Fruit fly (Drosophila melanogaster) whole organism, embryonic: ENCODE data around the gene CG43815.

Source experiments
- Abd-B ChIP-seq: fragments of 200-800 bp; sonication (Bioruptor generic); optimal IDR thresholded peaks from 2 replicates; lab custom pipeline; 2018; ENCODE audit warnings: missing biosample characterization, mild to moderate bottlenecking, missing genetic modification characterization, moderate library complexity
- Atf6 ChIP-seq: fragments of 200-800 bp; sonication (Bioruptor generic); IDR thresholded peaks from 2 replicates; pipeline ENCODE4 v1.3.6; 2022; ENCODE audit warnings: missing biosample characterization, missing genetic modification characterization
- CG12104 ChIP-seq: fragments of 200-800 bp; sonication (Bioruptor generic); optimal IDR thresholded peaks from 3 replicates; lab custom pipeline; 2016; ENCODE audit warnings: missing biosample characterization, missing genetic modification characterization
- CG15011 ChIP-seq: fragments of 200-800 bp; sonication (Bioruptor generic); optimal IDR thresholded peaks from 3 replicates; lab custom pipeline; 2018; ENCODE audit warnings: missing biosample characterization, mild to moderate bottlenecking, missing genetic modification characterization
- CG15601 ChIP-seq: fragments of 200-800 bp; sonication (Bioruptor generic); optimal IDR thresholded peaks from 3 replicates; lab custom pipeline; 2019; ENCODE audit warnings: missing biosample characterization, mild to moderate bottlenecking, missing genetic modification characterization, moderate library complexity
- CG17359 ChIP-seq: fragments of 200-800 bp; sonication (Bioruptor generic); optimal IDR thresholded peaks from 3 replicates; lab custom pipeline; 2018; ENCODE audit warnings: missing biosample characterization, mild to moderate bottlenecking, missing genetic modification characterization, moderate library complexity
- CG17361 ChIP-seq: fragments of 200-800 bp; sonication (Bioruptor generic); IDR thresholded peaks from 3 replicates; pipeline ENCODE4 v1.3.6; 2022; ENCODE audit warnings: missing biosample characterization, missing genetic modification characterization
- CG1792 ChIP-seq: fragments of 200-800 bp; sonication (Bioruptor generic); optimal IDR thresholded peaks from 2 replicates; lab custom pipeline; 2016; ENCODE audit warnings: missing biosample characterization, missing genetic modification characterization
- CG18011 ChIP-seq: fragments of 200-800 bp; sonication (Bioruptor generic); optimal IDR thresholded peaks from 2 replicates; lab custom pipeline; 2017; ENCODE audit warnings: missing biosample characterization, missing genetic modification characterization, mild to moderate bottlenecking, moderate library complexity, missing genotype
- CG2712 ChIP-seq: fragments of 200-800 bp; optimal IDR thresholded peaks from 3 replicates; lab custom pipeline; 2019; ENCODE audit warnings: missing biosample characterization, mild to moderate bottlenecking, missing genetic modification characterization, moderate library complexity
- CG30403 ChIP-seq: fragments of 200-800 bp; sonication (Bioruptor generic); optimal IDR thresholded peaks from 3 replicates; lab custom pipeline; 2016; ENCODE audit warnings: missing biosample characterization, missing genetic modification characterization
- CG4328 ChIP-seq: fragments of 200-800 bp; sonication (Bioruptor generic); optimal IDR thresholded peaks from 3 replicates; lab custom pipeline; 2017; ENCODE audit warnings: missing biosample characterization, missing genetic modification reagents, missing genetic modification characterization
- CG6254 ChIP-seq: fragments of 200-800 bp; sonication (Bioruptor generic); optimal IDR thresholded peaks from 3 replicates; lab custom pipeline; 2017; ENCODE audit warnings: mild to moderate bottlenecking, missing biosample characterization, missing genetic modification reagents, missing genetic modification characterization
- CG6765 ChIP-seq: fragments of 200-800 bp; sonication (Bioruptor generic); optimal IDR thresholded peaks from 3 replicates; lab custom pipeline; 2017; ENCODE audit warnings: missing biosample characterization, mild to moderate bottlenecking, missing genetic modification characterization
- CG6854 ChIP-seq: fragments of 200-800 bp; sonication (Bioruptor generic); optimal IDR thresholded peaks from 3 replicates; lab custom pipeline; 2017; ENCODE audit warnings: missing biosample characterization, mild to moderate bottlenecking, missing genetic modification characterization
- CG8089 ChIP-seq: fragments of 200-800 bp; sonication (Bioruptor generic); optimal IDR thresholded peaks from 3 replicates; lab custom pipeline; 2016; ENCODE audit warnings: missing biosample characterization, missing genetic modification characterization
- CG8765 ChIP-seq: fragments of 200-800 bp; sonication (Bioruptor generic); IDR thresholded peaks from 2 replicates; pipeline ENCODE4 v1.3.6; 2022; ENCODE audit warnings: missing biosample characterization, missing genetic modification characterization
- CG9437 ChIP-seq: fragments of 200-800 bp; sonication (Bioruptor generic); optimal IDR thresholded peaks from 2 replicates; lab custom pipeline; 2018; ENCODE audit warnings: missing biosample characterization, mild to moderate bottlenecking, missing genetic modification characterization
- CrebB ChIP-seq: fragments of 200-800 bp; sonication (Bioruptor generic); optimal IDR thresholded peaks from 3 replicates; lab custom pipeline; 2018; ENCODE audit warnings: missing biosample characterization, mild to moderate bottlenecking, missing genetic modification characterization
- Dfd ChIP-seq, 2 experiments: fragments of >200 bp; optimal IDR thresholded peaks; 2 replicates each; lab custom pipeline; 2017; ENCODE audit warnings: missing biosample characterization in 2 of 2, missing genetic modification characterization in 2 of 2
- Fer1 ChIP-seq: fragments of 200-800 bp; sonication (Bioruptor generic); optimal IDR thresholded peaks from 2 replicates; lab custom pipeline; 2017; ENCODE audit warnings: missing biosample characterization, mild to moderate bottlenecking, missing genetic modification characterization
- Gsc ChIP-seq: fragments of 200-800 bp; sonication (Bioruptor generic); IDR thresholded peaks from 2 replicates; pipeline ENCODE4 v1.3.6; 2022; ENCODE audit warnings: missing biosample characterization, missing genetic modification characterization
- Gug ChIP-seq: fragments of 200-800 bp; sonication (Bioruptor generic); IDR thresholded peaks from 4 replicates; pipeline ENCODE4 v1.3.6; 2022; ENCODE audit warnings: missing biosample characterization, missing genetic modification characterization
- HHEX ChIP-seq: fragments of 200-800 bp; sonication (Bioruptor generic); optimal IDR thresholded peaks from 3 replicates; lab custom pipeline; 2017; ENCODE audit warnings: missing biosample characterization, mild to moderate bottlenecking, missing genetic modification characterization, missing genetic modification reagents
- HLH4C ChIP-seq: fragments of 200-800 bp; sonication (Bioruptor generic); IDR thresholded peaks from 3 replicates; pipeline ENCODE4 v1.3.6; 2022; ENCODE audit warnings: missing biosample characterization, missing genetic modification characterization; ENCODE audit not compliant: partially characterized antibody
- Optix ChIP-seq: fragments of 200-800 bp; sonication (Bioruptor generic); IDR thresholded peaks from 3 replicates; pipeline ENCODE4 v1.3.6; 2022; ENCODE audit warnings: missing biosample characterization, missing genetic modification characterization
- Rx ChIP-seq: fragments of 200-800 bp; sonication (Bioruptor generic); IDR thresholded peaks from 2 replicates; pipeline ENCODE4 v1.3.6; 2022; ENCODE audit warnings: missing biosample characterization, missing genetic modification characterization
- Scr ChIP-seq: fragments of 200-800 bp; sonication (Bioruptor generic); IDR thresholded peaks from 2 replicates; pipeline ENCODE4 v1.3.6; 2022; ENCODE audit warnings: missing biosample characterization, missing genetic modification characterization; ENCODE audit not compliant: partially characterized antibody
- Side ChIP-seq: fragments of 200-800 bp; sonication (Bioruptor generic); optimal IDR thresholded peaks from 2 replicates; lab custom pipeline; 2016; ENCODE audit warnings: missing biosample characterization, missing genetic modification characterization
- Sin3A ChIP-seq: fragments of >200 bp; optimal IDR thresholded peaks from 2 replicates; lab custom pipeline; 2018
- TFAM ChIP-seq: fragments of 200-800 bp; sonication (Bioruptor generic); optimal IDR thresholded peaks from 2 replicates; lab custom pipeline; 2017; ENCODE audit warnings: missing biosample characterization, missing genetic modification characterization, inconsistent platforms
- cato ChIP-seq: fragments of 200-800 bp; sonication (Bioruptor generic); optimal IDR thresholded peaks from 2 replicates; lab custom pipeline; 2016; ENCODE audit warnings: missing biosample characterization, missing genetic modification characterization, borderline replicate concordance
- chn ChIP-seq: fragments of 200-800 bp; sonication (Bioruptor generic); optimal IDR thresholded peaks from 2 replicates; lab custom pipeline; 2016; ENCODE audit warnings: missing biosample characterization, missing genetic modification characterization
- crol ChIP-seq: fragments of 200-800 bp; sonication (Bioruptor generic); IDR thresholded peaks from 2 replicates; pipeline ENCODE4 v1.3.6; 2022; ENCODE audit warnings: missing biosample characterization, missing genetic modification characterization
- emc ChIP-seq: fragments of 200-800 bp; sonication (Bioruptor generic); optimal IDR thresholded peaks from 2 replicates; lab custom pipeline; 2016; ENCODE audit warnings: missing biosample characterization, missing genetic modification characterization
- gsb-n ChIP-seq: fragments of 200-800 bp; sonication (Bioruptor generic); optimal IDR thresholded peaks from 3 replicates; lab custom pipeline; 2018; ENCODE audit warnings: missing biosample characterization, mild to moderate bottlenecking, missing genetic modification characterization
- h ChIP-seq: fragments of >200 bp; optimal IDR thresholded peaks from 2 replicates; lab custom pipeline; 2017
- maf-S ChIP-seq: fragments of 200-800 bp; sonication (Bioruptor generic); optimal IDR thresholded peaks from 2 replicates; lab custom pipeline; 2016; ENCODE audit warnings: missing biosample characterization, missing genetic modification characterization
- mirr ChIP-seq: fragments of 200-800 bp; sonication (Bioruptor generic); optimal IDR thresholded peaks from 3 replicates; lab custom pipeline; 2018; ENCODE audit warnings: missing biosample characterization, mild to moderate bottlenecking, missing genetic modification characterization
- pho ChIP-seq: fragments of 200-800 bp; sonication (Bioruptor generic); optimal IDR thresholded peaks from 2 replicates; lab custom pipeline; 2016; ENCODE audit warnings: missing biosample characterization, missing genetic modification characterization
- psq ChIP-seq: fragments of 200-800 bp; sonication (Bioruptor generic); optimal IDR thresholded peaks from 2 replicates; lab custom pipeline; 2017; ENCODE audit warnings: missing biosample characterization, missing genetic modification characterization
- pzg ChIP-seq: fragments of 200-800 bp; sonication (Bioruptor generic); optimal IDR thresholded peaks from 3 replicates; lab custom pipeline; 2018; ENCODE audit warnings: missing biosample characterization, mild to moderate bottlenecking, missing genetic modification characterization, moderate library complexity
- sisA ChIP-seq: fragments of 200-800 bp; sonication (Bioruptor generic); IDR thresholded peaks from 2 replicates; pipeline ENCODE4 v1.3.6; 2022; ENCODE audit warnings: missing biosample characterization, missing genetic modification characterization
- stc ChIP-seq: fragments of 200-800 bp; sonication (Bioruptor generic); IDR thresholded peaks from 2 replicates; pipeline ENCODE4 v1.3.6; 2022; ENCODE audit warnings: missing biosample characterization, missing genetic modification characterization
- tgo ChIP-seq: fragments of 200-800 bp; sonication (Bioruptor generic); IDR thresholded peaks from 3 replicates; pipeline ENCODE4 v1.3.6; 2022; ENCODE audit warnings: missing biosample characterization, missing genetic modification characterization
- tio ChIP-seq: fragments of 200-800 bp; sonication (Bioruptor generic); optimal IDR thresholded peaks from 2 replicates; lab custom pipeline; 2017; ENCODE audit warnings: missing biosample characterization, missing genetic modification characterization, inconsistent platforms
- toy ChIP-seq: fragments of 200-800 bp; sonication (Bioruptor generic); IDR thresholded peaks from 2 replicates; pipeline ENCODE4 v1.3.6; 2022; ENCODE audit warnings: missing biosample characterization, missing genetic modification characterization
- tup ChIP-seq: fragments of 200-800 bp; sonication (Bioruptor generic); optimal IDR thresholded peaks from 2 replicates; lab custom pipeline; 2016; ENCODE audit warnings: missing biosample characterization, mild to moderate bottlenecking, missing genetic modification characterization, moderate library complexity
- twi ChIP-seq: fragments of 200-800 bp; optimal IDR thresholded peaks from 2 replicates; lab custom pipeline; 2019; ENCODE audit warnings: missing biosample characterization, mild to moderate bottlenecking, missing genetic modification characterization, moderate library complexity
- tx ChIP-seq: fragments of 200-800 bp; sonication (Bioruptor generic); optimal IDR thresholded peaks from 2 replicates; lab custom pipeline; 2016; ENCODE audit warnings: missing biosample characterization, missing genetic modification characterization

Gene CG43815

DNA sequence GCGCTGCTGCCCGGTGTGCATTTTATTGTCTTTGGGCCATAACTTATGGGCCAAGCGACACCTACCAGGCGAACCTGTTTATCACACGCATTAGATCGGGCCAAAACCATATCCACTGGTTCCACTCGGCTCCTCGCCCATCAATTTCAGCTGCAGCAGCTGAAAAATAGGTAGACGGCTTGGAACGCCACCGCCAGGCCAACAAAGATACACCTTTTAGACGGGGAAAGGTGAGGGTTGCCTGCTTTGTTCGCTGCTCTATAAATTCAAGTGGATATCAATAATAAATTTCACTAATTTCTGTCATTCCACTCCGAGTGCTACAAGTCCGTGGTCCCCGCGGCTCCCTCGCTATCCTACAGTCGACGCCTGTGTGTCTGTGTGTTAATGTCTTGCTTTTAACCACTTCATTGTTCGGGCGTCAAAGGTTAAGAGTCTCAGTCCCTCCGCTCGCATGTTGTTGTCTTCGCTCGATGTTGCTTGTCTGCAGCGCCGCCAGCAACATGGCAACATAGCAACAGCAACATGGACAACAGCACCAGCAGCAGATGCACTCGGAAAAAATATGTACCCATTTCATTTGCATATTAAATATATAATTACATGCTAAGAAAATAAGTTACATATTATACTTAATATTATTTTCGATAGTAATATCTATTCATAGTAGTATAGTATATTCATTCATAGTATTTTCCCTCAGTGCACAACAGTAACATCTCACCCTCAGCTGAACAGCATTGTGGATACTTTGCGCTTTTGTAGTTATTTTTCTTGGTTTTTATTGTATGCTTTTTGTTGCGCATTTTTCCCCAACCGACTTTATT lies 12.1 kb downstream of the CG43815 start (continued):
- TF ChIP-seq pho (GFP tag; lab: Kevin White, UChicago) (no peak), h (lab: Kevin White, UChicago) (no peak), tio (GFP tag; lab: Kevin White, UChicago) (peak; percentile 68), Side (GFP tag; lab: Kevin White, UChicago) (no peak), gsb-n (tag; lab: Kevin White, UChicago) (peak; percentile 91), psq (GFP tag; lab: Kevin White, UChicago) (peak; percentile 45), Gug (peak; percentile 29; the same call in 2 of the 4 replicates), Dfd (GFP tag; optimal IDR thresholded peaks at IDR 0.05; lab: Kevin White, UChicago) (no peak), mirr (GFP tag; lab: Kevin White, UChicago) (no peak), chn (GFP tag; lab: Kevin White, UChicago) (no peak), Gsc (GFP tag; lab: Robert Waterston, UW) (peak; percentile 57), TFAM (GFP tag; lab: Kevin White, UChicago) (peak; percentile 46), HLH4C (GFP tag; lab: Robert Waterston, UW) (no peak), CG8765 (peak; percentile 68), Rx (GFP tag; lab: Robert Waterston, UW) (peak; percentile 73), HHEX (GFP tag; lab: Kevin White, UChicago) (peak; percentile 64), CG18011 (GFP tag; lab: Kevin White, UChicago) (no peak), CG8089 (GFP tag; lab: Kevin White, UChicago) (no peak), crol (GFP tag; lab: Robert Waterston, UW) (peak; percentile 90), CG15011 (GFP tag; lab: Kevin White, UChicago) (peak; percentile 65), CG30403 (GFP tag; lab: Kevin White, UChicago) (peak; percentile 80), Fer1 (GFP tag; lab: Kevin White, UChicago) (no peak), tx (GFP tag; lab: Kevin White, UChicago) (no peak), pzg (GFP tag; lab: Kevin White, UChicago) (no peak), tgo (GFP tag; lab: Robert Waterston, UW) (peak; percentile 84), CG12104 (GFP tag; lab: Kevin White, UChicago) (peak; percentile 63), CG17361 (GFP tag; lab: Robert Waterston, UW) (peak; percentile 92), maf-S (GFP tag; lab: Kevin White, UChicago) (no peak), Scr (GFP tag; lab: Robert Waterston, UW) (no peak), CG4328 (GFP tag; lab: Kevin White, UChicago) (peak; percentile 42), Optix (peak; percentile 57; the same call in 1 of the 3 replicates), Abd-B (GFP tag; lab: Kevin White, UChicago) (peak; percentile 76), tup (GFP tag; lab: Kevin White, UChicago) (no peak), emc (GFP tag; lab: Kevin White, UChicago) (no peak), Sin3A (lab: Kevin White, UChicago) (no peak), cato (peak; percentile 62), CG15601 (tag; lab: Kevin White, UChicago) (peak; percentile 89), CG2712 (peak; percentile 97), CG9437 (GFP tag; lab: Kevin White, UChicago) (peak; percentile 63), twi (tag; lab: Kevin White, UChicago) (peak; percentile 75), stc (GFP tag; lab: Robert Waterston, UW) (peak; percentile 87), CG6854 (GFP tag; lab: Kevin White, UChicago) (no peak), sisA (peak; percentile 73), toy (GFP tag; lab: Robert Waterston, UW) (no peak), CG1792 (GFP tag; lab: Kevin White, UChicago) (no peak), Atf6 (GFP tag; lab: Robert Waterston, UW) (no peak; the same call in 1 of the 2 replicates), CG6254 (GFP tag; lab: Kevin White, UChicago) (peak; percentile 87), CG6765 (GFP tag; lab: Kevin White, UChicago) (no peak), CrebB (peak; percentile 34), CG17359 (peak; percentile 86)
